Fruit fly (Drosophila melanogaster) whole organism: ENCODE measurements around the gene Brd7-9.
"Not testable (repeated sequence)": the region's sequence is repeated elsewhere in the genome, so short reads cannot be mapped to it uniquely, and the experiment has no call there.

ENCODE experiments used
- CG8478 ChIP-seq: fragments of >200 bp; optimal IDR thresholded peaks from 2 replicates; lab custom pipeline; 2018; ENCODE audit warnings: inconsistent platforms
- Dll ChIP-seq: fragments of >200 bp; optimal IDR thresholded peaks from 2 replicates; lab custom pipeline; 2017
- EcR ChIP-seq, 2 experiments: fragments of >200 bp; optimal IDR thresholded peaks; 2 replicates each; lab custom pipeline; 2017; ENCODE audit warnings: missing biosample characterization in 2 of 2, missing genetic modification characterization in 2 of 2, missing genetic modification reagents in 2 of 2
- pan ChIP-seq: fragments of >200 bp; optimal IDR thresholded peaks from 2 replicates; lab custom pipeline; 2017
- psq ChIP-seq: fragments of >200 bp; optimal IDR thresholded peaks from 2 replicates; lab custom pipeline; 2017
- usp ChIP-seq: fragments of >200 bp; optimal IDR thresholded peaks from 2 replicates; lab custom pipeline; 2017; ENCODE audit warnings: missing biosample characterization, missing genetic modification characterization, mixed read lengths

Brd7-9 gene

DNA sequence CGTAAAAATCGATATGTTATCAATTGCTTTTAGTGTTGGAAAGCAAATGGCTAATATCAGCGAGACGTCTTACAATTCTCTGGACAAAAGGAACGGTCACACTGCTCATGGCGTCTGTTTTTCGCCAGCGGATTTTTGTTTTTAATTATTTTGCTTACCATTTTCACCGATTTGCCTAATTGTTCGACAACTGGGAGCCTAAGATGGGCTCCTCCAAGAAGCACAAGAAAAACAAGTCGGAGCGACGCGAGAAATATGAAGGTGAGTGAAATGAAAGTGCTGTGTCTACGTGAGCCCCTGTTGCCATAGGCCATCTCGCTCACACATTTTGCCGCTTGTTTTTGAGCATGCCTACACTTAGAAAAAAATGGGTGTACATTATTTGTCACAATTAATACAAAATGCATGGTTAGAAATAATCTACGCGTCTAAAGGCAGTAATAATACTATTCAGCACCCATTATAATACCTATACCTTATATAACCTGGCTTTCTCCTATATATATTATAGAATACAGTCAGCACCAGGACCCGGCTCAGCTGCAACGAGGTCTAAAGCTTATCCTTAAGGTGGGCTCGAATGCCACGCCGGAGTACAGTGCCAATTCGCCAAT lies at the start of gene Brd7-9:
TSS of gene Brd7-9 (plus strand) at position 78 of the 614 bp plus-strand sequence.
- TF ChIP-seq EcR (GFP tag; optimal IDR thresholded peaks at IDR 0.05; lab: Kevin White, UChicago) (no peak), CG8478 (lab: Kevin White, UChicago) (no peak), Dll (lab: Kevin White, UChicago) (no peak), pan (lab: Kevin White, UChicago) (no peak), psq (lab: Kevin White, UChicago) (no peak), usp (GFP tag; lab: Kevin White, UChicago) (no peak)

dm6 chr2L:7738709-7739108 lies 44.0 kb upstream of the Brd7-9 start, which contains the start of gene CG31904:
TSS of gene CG31904 (minus strand) at chr2L:7738809.
- not testable (repeated sequence) for TF ChIP-seq usp (GFP tag; lab: Kevin White, UChicago); pan (lab: Kevin White, UChicago); CG8478 (lab: Kevin White, UChicago)

- TF ChIP-seq EcR (GFP tag; optimal IDR thresholded peaks at IDR 0.05; lab: Kevin White, UChicago) (no peak), pan (lab: Kevin White, UChicago) (no peak), psq (lab: Kevin White, UChicago) (no peak), Dll (lab: Kevin White, UChicago) (no peak), usp (GFP tag; lab: Kevin White, UChicago) (no peak), CG8478 (lab: Kevin White, UChicago) (no peak)
These were observed 41.2 kb upstream of the Brd7-9 start, which contains the start of gene Acp1 for dm6 chr2L:7741437-7741836. TSS of gene Acp1 (minus strand) at chr2L:7741537.

DNA sequence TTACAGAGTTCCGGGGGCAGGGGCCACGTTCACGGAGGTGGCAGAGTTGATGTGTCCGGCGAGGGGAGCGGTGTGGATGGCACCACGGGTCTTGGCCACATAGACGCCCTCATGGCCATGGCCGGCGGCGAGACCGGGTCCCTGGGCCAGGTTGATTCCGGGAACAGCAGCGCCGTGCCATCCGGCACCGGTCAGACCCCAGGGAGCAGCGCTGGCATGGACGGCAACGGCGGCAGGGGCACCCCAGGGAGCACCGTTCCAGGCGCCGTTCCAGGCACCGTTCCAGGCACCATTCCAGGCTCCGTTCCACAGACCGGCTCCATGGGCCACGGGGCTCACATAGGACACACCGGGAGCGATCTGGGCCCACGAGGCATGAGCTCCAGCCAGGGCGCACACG lies 38.5 kb upstream of the Brd7-9 start:
- TF ChIP-seq pan (lab: Kevin White, UChicago) (no peak), CG8478 (lab: Kevin White, UChicago) (no peak), psq (lab: Kevin White, UChicago) (no peak), Dll (lab: Kevin White, UChicago) (no peak), EcR (GFP tag; optimal IDR thresholded peaks at IDR 0.05; lab: Kevin White, UChicago) (no peak), usp (GFP tag; lab: Kevin White, UChicago) (no peak)

DNA sequence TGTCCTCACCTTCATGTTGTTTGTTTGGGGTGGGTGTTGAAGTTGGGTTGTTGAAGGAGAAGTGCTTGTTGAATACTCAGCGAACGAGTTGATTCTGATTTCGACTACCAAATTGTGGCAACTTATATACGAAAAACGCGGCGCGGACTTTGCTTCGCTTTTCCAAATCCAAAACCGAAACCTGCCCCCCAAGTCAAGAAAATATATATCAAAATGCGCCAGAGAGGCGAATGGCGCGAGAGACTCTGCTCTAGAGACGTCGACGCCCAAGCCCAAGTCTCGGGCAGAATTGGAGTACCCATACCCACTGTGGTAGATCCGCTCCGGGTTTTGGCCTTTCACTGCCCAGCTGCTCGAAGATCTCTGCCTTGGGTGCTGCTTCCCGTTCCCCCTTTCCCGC lies 37.9 kb upstream of the Brd7-9 start, which contains the start of gene CG7214:
TSS of gene CG7214 (minus strand) at position 101 of the 400 bp plus-strand sequence.
- TF ChIP-seq EcR (GFP tag; optimal IDR thresholded peaks at IDR 0.05; lab: Kevin White, UChicago) (no peak), psq (lab: Kevin White, UChicago) (no peak), pan (lab: Kevin White, UChicago) (no peak), CG8478 (lab: Kevin White, UChicago) (no peak), Dll (lab: Kevin White, UChicago) (no peak), usp (GFP tag; lab: Kevin White, UChicago) (no peak)

- TF ChIP-seq EcR (GFP tag; optimal IDR thresholded peaks at IDR 0.05; lab: Kevin White, UChicago): no peak
- no peak for TF ChIP-seq psq (lab: Kevin White, UChicago)
- TF ChIP-seq CG8478 (lab: Kevin White, UChicago): no peak
- TF ChIP-seq Dll (lab: Kevin White, UChicago): no peak
- no peak for TF ChIP-seq pan (lab: Kevin White, UChicago)
- TF ChIP-seq usp (GFP tag; lab: Kevin White, UChicago): no peak
These were observed 35.7 kb upstream of the Brd7-9 start, which contains the start of gene ATPsynGL for dm6 chr2L:7746975-7747374. TSS of gene ATPsynGL (plus strand) at chr2L:7747275.

- peak in 1 of 2 experiments; percentile 72 for TF ChIP-seq EcR (GFP tag; optimal IDR thresholded peaks at IDR 0.05; lab: Kevin White, UChicago)
- no peak for TF ChIP-seq usp (GFP tag; lab: Kevin White, UChicago)
These were observed 32.0 kb upstream of the Brd7-9 start for dm6 chr2L:7750631-7751161.

dm6 chr2L:7753086-7753485 lies 29.6 kb upstream of the Brd7-9 start, which contains the start of gene CG7203:
TSS of gene CG7203 (minus strand) at chr2L:7753186.
- TF ChIP-seq Dll (lab: Kevin White, UChicago): no peak
- TF ChIP-seq EcR (GFP tag; optimal IDR thresholded peaks at IDR 0.05; lab: Kevin White, UChicago): no peak

DNA sequence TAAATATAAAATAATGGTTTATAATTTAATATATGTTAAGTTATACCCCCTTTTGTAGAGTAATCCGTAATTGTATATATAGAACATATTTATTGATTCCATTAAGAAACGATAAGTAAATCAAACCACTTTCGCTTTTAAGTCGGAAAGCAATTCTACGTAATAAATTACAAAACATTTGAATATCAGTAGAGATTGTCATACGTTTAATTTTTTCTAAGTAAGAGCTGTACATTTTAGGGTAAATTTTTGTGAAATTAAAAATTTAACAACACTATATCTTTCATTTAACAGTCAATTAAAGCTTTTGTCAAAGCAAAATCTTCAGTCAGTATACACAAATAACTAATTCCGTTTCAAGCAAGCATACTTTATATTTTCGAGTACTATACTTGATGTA lies 28.8 kb upstream of the Brd7-9 start, which contains the start of gene CG46025:
TSS of gene CG46025 (plus strand) at position 301 of the 400 bp plus-strand sequence.
- TF ChIP-seq CG8478 (lab: Kevin White, UChicago) (no peak), EcR (GFP tag; optimal IDR thresholded peaks at IDR 0.05; lab: Kevin White, UChicago) (no peak), Dll (lab: Kevin White, UChicago) (no peak), usp (GFP tag; lab: Kevin White, UChicago) (no peak), pan (lab: Kevin White, UChicago) (no peak), psq (lab: Kevin White, UChicago) (no peak)

- TF ChIP-seq CG8478 (lab: Kevin White, UChicago): no peak
- no peak for TF ChIP-seq Dll (lab: Kevin White, UChicago)
- no peak for TF ChIP-seq pan (lab: Kevin White, UChicago)
- TF ChIP-seq usp (GFP tag; lab: Kevin White, UChicago): no peak
- no peak for TF ChIP-seq psq (lab: Kevin White, UChicago)
- TF ChIP-seq EcR (GFP tag; optimal IDR thresholded peaks at IDR 0.05; lab: Kevin White, UChicago): no peak
These were observed 28.1 kb upstream of the Brd7-9 start for dm6 chr2L:7754539-7754938.

- no peak for TF ChIP-seq psq (lab: Kevin White, UChicago)
- TF ChIP-seq pan (lab: Kevin White, UChicago): no peak
- no peak for TF ChIP-seq Dll (lab: Kevin White, UChicago)
- no peak for TF ChIP-seq usp (GFP tag; lab: Kevin White, UChicago)
These were observed 25.8 kb upstream of the Brd7-9 start for dm6 chr2L:7756835-7757234.
